Worm (Caenorhabditis elegans) whole organism, L4 larva: Measurements from ENCODE around the gene nck-1.

Experiments used
- F10B5.3 ChIP-seq: sonication (generic microtip); optimal IDR thresholded peaks from 2 replicates; lab custom pipeline; 2016; ENCODE audit warnings: mild to moderate bottlenecking, missing genetic modification characterization, missing compliant biosample characterization
- F37D6.2 ChIP-seq: sonication (generic microtip); optimal IDR thresholded peaks from 2 replicates; lab custom pipeline; 2016; ENCODE audit warnings: mild to moderate bottlenecking, missing genetic modification characterization, missing compliant biosample characterization
- F44E2.7 ChIP-seq: fragments of 200-800 bp; sonication (Bioruptor generic); IDR thresholded peaks from 2 replicates; pipeline ENCODE4 v2.1.2; 2022; ENCODE audit warnings: missing genetic modification characterization, missing compliant biosample characterization
- T26A8.4 ChIP-seq: fragments of 200-800 bp; sonication (Bioruptor generic); IDR thresholded peaks from 2 replicates; pipeline ENCODE4 v1.3.6; 2022; ENCODE audit warnings: missing genetic modification characterization, missing compliant biosample characterization
- ZK337.2 ChIP-seq: fragments of 200-800 bp; sonication (Bioruptor generic); IDR thresholded peaks from 2 replicates; pipeline ENCODE4 v1.3.6; 2022; ENCODE audit warnings: missing genetic modification reagents, missing genetic modification characterization, missing compliant biosample characterization
- ZK546.5 ChIP-seq, 2 experiments: sonication (generic microtip); optimal IDR thresholded peaks; 2 replicates each; lab custom pipeline; 2017; ENCODE audit warnings: missing biosample characterization in 2 of 2, missing genetic modification characterization in 2 of 2
- aha-1 ChIP-seq: fragments of 150-350 bp; peaks from one replicate; lab custom pipeline; 2014; ENCODE audit warnings: missing biosample characterization, missing genetic modification characterization
- aly-2 ChIP-seq: sonication (generic microtip); optimal IDR thresholded peaks from 2 replicates; lab custom pipeline; 2018; ENCODE audit warnings: missing biosample characterization, missing genetic modification characterization
- ama-1 ChIP-seq: fragments of 150-350 bp; optimal IDR thresholded peaks from 2 replicates; lab custom pipeline; 2014; ENCODE audit warnings: inconsistent platforms, mixed read lengths
- arid-1 ChIP-seq: fragments of 200-800 bp; sonication (Bioruptor generic); conservative IDR thresholded peaks from 2 replicates; pipeline ENCODE4 v1.3.6; 2022; ENCODE audit warnings: missing genetic modification reagents, missing genetic modification characterization, missing compliant biosample characterization
- ceh-20 ChIP-seq: fragments of 200-800 bp; sonication (Bioruptor generic); IDR thresholded peaks from 2 replicates; pipeline ENCODE4 v1.3.6; 2022; ENCODE audit warnings: missing genetic modification reagents, missing genetic modification characterization, missing compliant biosample characterization
- ctbp-1 ChIP-seq: fragments of 200-800 bp; sonication (Bioruptor generic); IDR thresholded peaks from 2 replicates; pipeline ENCODE4 v1.3.6; 2022; ENCODE audit warnings: missing genetic modification reagents, missing genetic modification characterization, missing compliant biosample characterization
- daf-16 ChIP-seq, 3 experiments: sonication (generic microtip); optimal IDR thresholded peaks; 2 replicates each; lab custom pipeline; 2016 to 2017; ENCODE audit warnings: missing genetic modification characterization in 3 of 3, missing genetic modification reagents in 3 of 3, mild to moderate bottlenecking in 2 of 3, missing compliant biosample characterization in 2 of 3, missing biosample characterization in 1 of 3, moderate library complexity in 1 of 3
- daf-19 ChIP-seq: fragments of 200-800 bp; sonication (Bioruptor generic); conservative IDR thresholded peaks from 2 replicates; pipeline ENCODE4 v1.3.6; 2022; ENCODE audit warnings: missing genetic modification characterization, missing compliant biosample characterization
- dmd-9 ChIP-seq: fragments of 200-800 bp; sonication (Bioruptor generic); IDR thresholded peaks from 2 replicates; pipeline ENCODE4 v1.3.6; 2022; ENCODE audit warnings: missing genetic modification reagents, missing genetic modification characterization, missing compliant biosample characterization
- egl-43 ChIP-seq: fragments of 200-800 bp; sonication (Bioruptor generic); IDR thresholded peaks from 2 replicates; pipeline ENCODE4 v1.3.6; 2022; ENCODE audit warnings: missing genetic modification reagents, missing genetic modification characterization, missing compliant biosample characterization
- gei-8 ChIP-seq: fragments of 200-800 bp; sonication (Bioruptor generic); optimal IDR thresholded peaks from 2 replicates; lab custom pipeline; 2018; ENCODE audit warnings: mild to moderate bottlenecking, missing genetic modification characterization, missing compliant biosample characterization
- jun-1 ChIP-seq: fragments of 150-350 bp; optimal IDR thresholded peaks from 2 replicates; lab custom pipeline; 2014; ENCODE audit warnings: missing biosample characterization, missing genetic modification reagents, missing genetic modification characterization
- lin-1 ChIP-seq: fragments of 200-800 bp; sonication (Bioruptor generic); IDR thresholded peaks from 2 replicates; pipeline ENCODE4 v1.3.6; 2022; ENCODE audit warnings: missing genetic modification reagents, missing genetic modification characterization, missing compliant biosample characterization
- lin-38 ChIP-seq: fragments of 200-800 bp; sonication (Bioruptor generic); IDR thresholded peaks from 2 replicates; pipeline ENCODE4 v1.3.6; 2022; ENCODE audit warnings: missing genetic modification reagents, missing genetic modification characterization, missing compliant biosample characterization
- lir-3 ChIP-seq: sonication (generic microtip); optimal IDR thresholded peaks from 2 replicates; lab custom pipeline; 2016; ENCODE audit warnings: mild to moderate bottlenecking, missing genetic modification characterization, missing compliant biosample characterization
- lsy-2 ChIP-seq, 2 experiments: fragments of 150-350 bp in 1 of 2; sonication (generic microtip) in 1 of 2; optimal IDR thresholded peaks; 2 replicates each; lab custom pipeline; 2014 to 2017; ENCODE audit warnings: missing biosample characterization in 2 of 2, missing genetic modification characterization in 2 of 2
- madf-5 ChIP-seq, 2 experiments: fragments of 200-800 bp; sonication (Bioruptor generic); IDR thresholded peaks; 2 replicates each; pipeline ENCODE4 v1.3.6; 2022; ENCODE audit warnings: missing compliant biosample characterization in 2 of 2, missing genetic modification characterization in 2 of 2
- mdl-1 ChIP-seq, 2 experiments: fragments of 150-350 bp in 1 of 2; sonication (generic microtip) in 1 of 2; optimal IDR thresholded peaks; 2 replicates each; lab custom pipeline; 2014 to 2017; ENCODE audit warnings: missing biosample characterization in 2 of 2, missing genetic modification characterization in 2 of 2
- mdt-29 ChIP-seq: fragments of 200-800 bp; sonication (Bioruptor generic); IDR thresholded peaks from 2 replicates; pipeline ENCODE4 v1.3.6; 2022; ENCODE audit warnings: missing genetic modification reagents, missing genetic modification characterization, missing compliant biosample characterization
- mep-1 ChIP-seq: fragments of 150-350 bp; sonication (generic microtip); optimal IDR thresholded peaks from 3 replicates; lab custom pipeline; 2014; ENCODE audit warnings: missing biosample characterization, missing genetic modification characterization
- mxl-2 ChIP-seq: fragments of 200-800 bp; sonication (Bioruptor generic); conservative IDR thresholded peaks from 2 replicates; pipeline ENCODE4 v1.3.6; 2022; ENCODE audit warnings: missing genetic modification reagents, missing genetic modification characterization, missing compliant biosample characterization
- nhr-102 ChIP-seq: sonication (generic microtip); optimal IDR thresholded peaks from 2 replicates; lab custom pipeline; 2016; ENCODE audit warnings: mild to moderate bottlenecking, missing genetic modification characterization, moderate library complexity, missing compliant biosample characterization
- nhr-25 ChIP-seq: sonication (generic microtip); optimal IDR thresholded peaks from 2 replicates; lab custom pipeline; 2017; ENCODE audit warnings: missing genetic modification characterization, mild to moderate bottlenecking, missing compliant biosample characterization, antibody characterized with exemption, moderate library complexity, borderline replicate concordance; ENCODE audit not compliant: insufficient read depth
- nhr-28 ChIP-seq: fragments of 150-350 bp; optimal IDR thresholded peaks from 2 replicates; lab custom pipeline; 2014; ENCODE audit warnings: missing biosample characterization, missing genetic modification characterization
- nhr-41 ChIP-seq: fragments of 200-800 bp; sonication (Bioruptor generic); IDR thresholded peaks from 2 replicates; pipeline ENCODE4 v1.3.6; 2022; ENCODE audit warnings: missing genetic modification reagents, missing genetic modification characterization, missing compliant biosample characterization
- nhr-48 ChIP-seq: sonication (generic microtip); optimal IDR thresholded peaks from 2 replicates; lab custom pipeline; 2016; ENCODE audit warnings: mild to moderate bottlenecking, missing genetic modification characterization, missing compliant biosample characterization
- pha-4 ChIP-seq, 2 experiments: fragments of 150-350 bp in 1 of 2; fragments of 200-800 bp in 1 of 2; sonication (Bioruptor generic) in 1 of 2; IDR thresholded peaks in 1 of 2; optimal IDR thresholded peaks in 1 of 2; 2 replicates each; pipeline versions ENCODE4 v1.3.6 to Lab custom; 2014 to 2022; ENCODE audit warnings: missing genetic modification characterization in 2 of 2, missing genetic modification reagents in 2 of 2, missing biosample characterization in 1 of 2, missing compliant biosample characterization in 1 of 2
- pqm-1 ChIP-seq: sonication (generic microtip); optimal IDR thresholded peaks from 2 replicates; lab custom pipeline; 2017; ENCODE audit warnings: missing biosample characterization, missing genetic modification characterization
- saeg-2 ChIP-seq: fragments of 200-800 bp; sonication (Bioruptor generic); IDR thresholded peaks from 2 replicates; pipeline ENCODE4 v1.3.6; 2022; ENCODE audit warnings: missing genetic modification reagents, missing genetic modification characterization, missing compliant biosample characterization
- set-16 ChIP-seq: fragments of 200-800 bp; sonication (Bioruptor generic); IDR thresholded peaks from 2 replicates; pipeline ENCODE4 v1.3.6; 2022; ENCODE audit warnings: missing genetic modification reagents, missing genetic modification characterization, missing compliant biosample characterization
- snpc-1.2 ChIP-seq: fragments of 200-800 bp; sonication (Bioruptor generic); IDR thresholded peaks from 2 replicates; pipeline ENCODE4 v1.3.6; 2022; ENCODE audit warnings: missing genetic modification reagents, missing genetic modification characterization, missing compliant biosample characterization
- spr-1 ChIP-seq: sonication (generic microtip); optimal IDR thresholded peaks from 2 replicates; lab custom pipeline; 2016; ENCODE audit warnings: mild to moderate bottlenecking, missing genetic modification characterization, missing compliant biosample characterization
- unc-39 ChIP-seq: sonication (generic microtip); optimal IDR thresholded peaks from 2 replicates; lab custom pipeline; 2017; ENCODE audit warnings: missing biosample characterization, missing genetic modification characterization
- zfp-3 ChIP-seq: fragments of 200-800 bp; sonication (Bioruptor generic); conservative IDR thresholded peaks from 2 replicates; pipeline ENCODE4 v1.3.6; 2022; ENCODE audit warnings: missing genetic modification reagents, missing genetic modification characterization, missing compliant biosample characterization
- zip-2 ChIP-seq: fragments of 150-350 bp; optimal IDR thresholded peaks from 2 replicates; lab custom pipeline; 2014; ENCODE audit warnings: missing biosample characterization, missing genetic modification characterization

The nck-1 gene

ce11 chrX:4154784-4155183, 1.5 kb upstream of the nck-1 start:
- TF ChIP-seq ZK546.5 (tag; optimal IDR thresholded peaks at IDR 0.05; lab: Kevin White, UChicago) (no peak), ceh-20 (0 out of 2 replicates have a peak, but pooled peaks have one; percentile 24), mep-1 (tag; lab: Kevin White, UChicago) (peak; percentile 17)
- TF ChIP-seq, all 104 proteins: peak for 2

ce11 chrX:4151206-4151605, 2.0 kb downstream of the nck-1 start:
- TF ChIP-seq ctbp-1 (GFP tag; lab: Robert Waterston, UW) (no peak), nhr-48 (tag; lab: Kevin White, UChicago) (no peak), nhr-28 (tag; lab: Kevin White, UChicago) (peak; percentile 25), set-16 (GFP tag; lab: Robert Waterston, UW) (0 out of 2 replicates have a peak, but pooled peaks have one; percentile 14), aha-1 (tag; lab: Kevin White, UChicago) (peak; percentile 82), jun-1 (no peak), egl-43 (0 out of 2 replicates have a peak, but pooled peaks have one; percentile 53)

ce11 chrX:4148449-4149031, 4.7 kb downstream of the nck-1 start:
- no peak for TF ChIP-seq daf-16 (GFP tag; optimal IDR thresholded peaks at IDR 0.05; lab: Kevin White, UChicago)
- peak; percentile 22 for TF ChIP-seq daf-16 (tag; optimal IDR thresholded peaks at IDR 0.05; lab: Kevin White, UChicago)
- TF ChIP-seq gei-8 (GFP tag; lab: Kevin White, UChicago): peak; percentile 6
- 0 out of 2 replicates have a peak, but pooled peaks have one; percentile 6 for TF ChIP-seq snpc-1.2 (GFP tag; lab: Robert Waterston, UW)
- 0 out of 2 replicates have a peak, but pooled peaks have one; percentile 16 for TF ChIP-seq saeg-2 (GFP tag; lab: Robert Waterston, UW)
- TF ChIP-seq F44E2.7 (GFP tag; lab: Robert Waterston, UW): 0 out of 2 replicates have a peak, but pooled peaks have one; percentile 53
- TF ChIP-seq F37D6.2 (tag; lab: Kevin White, UChicago): peak; percentile 1
- peak; percentile 23 for TF ChIP-seq nhr-25 (tag; lab: Kevin White, UChicago)
- TF ChIP-seq zfp-3: peak; percentile 23; the same call in 1 of the 2 replicates
- TF ChIP-seq T26A8.4 (GFP tag; lab: Robert Waterston, UW): peak; percentile 35
- peak; percentile 10; the same call in 1 of the 2 replicates for TF ChIP-seq lin-1 (GFP tag; lab: Robert Waterston, UW)
- TF ChIP-seq nhr-41 (GFP tag; lab: Robert Waterston, UW): 0 out of 2 replicates have a peak, but pooled peaks have one; percentile 8
- TF ChIP-seq aha-1 (tag; lab: Kevin White, UChicago): peak; percentile 94
- no peak; the same call in none of the 2 replicates for TF ChIP-seq lin-38 (GFP tag; lab: Robert Waterston, UW)
- TF ChIP-seq pqm-1 (tag; lab: Kevin White, UChicago): no peak
- TF ChIP-seq dmd-9 (GFP tag; lab: Robert Waterston, UW): 0 out of 2 replicates have a peak, but pooled peaks have one; percentile 1
- peak; percentile 34 for TF ChIP-seq nhr-102 (tag; lab: Kevin White, UChicago)
- no peak for TF ChIP-seq unc-39
- TF ChIP-seq pha-4 (GFP tag; IDR thresholded peaks at IDR 0.05; lab: Robert Waterston, UW): 0 out of 2 replicates have a peak, but pooled peaks have one; percentile 4
- no peak for TF ChIP-seq pha-4 (tag; optimal IDR thresholded peaks at IDR 0.05; lab: Kevin White, UChicago)
- TF ChIP-seq zip-2: peak; percentile 11
- TF ChIP-seq ama-1 (lab: Kevin White, UChicago): no peak

ce11 chrX:4147600-4148448, 5.4 kb downstream of the nck-1 start:
- TF ChIP-seq ZK546.5 (tag; optimal IDR thresholded peaks at IDR 0.05; lab: Kevin White, UChicago) (no peak), zfp-3 (peak; percentile 82), arid-1 (GFP tag; lab: Robert Waterston, UW) (0 out of 2 replicates have a peak, but pooled peaks have one; percentile 53), ZK337.2 (GFP tag; lab: Robert Waterston, UW) (no peak; the same call in 1 of the 2 replicates), madf-5 (GFP tag; IDR thresholded peaks at IDR 0.05; lab: Robert Waterston, UW) (peak in 1 of 2 experiments; percentile 22; a peak in 1 of 4 replicates), daf-19 (GFP tag; lab: Robert Waterston, UW) (no peak), lin-1 (GFP tag; lab: Robert Waterston, UW) (peak; percentile 37; the same call in 1 of the 2 replicates), lir-3 (tag; lab: Kevin White, UChicago) (no peak), aly-2 (tag; lab: Kevin White, UChicago) (no peak), mdl-1 (tag; optimal IDR thresholded peaks at IDR 0.05; lab: Kevin White, UChicago) (no peak), mdt-29 (GFP tag; lab: Robert Waterston, UW) (peak; percentile 48), mxl-2 (GFP tag; lab: Robert Waterston, UW) (no peak), spr-1 (tag; lab: Kevin White, UChicago) (no peak), F10B5.3 (tag; lab: Kevin White, UChicago) (no peak), nhr-48 (tag; lab: Kevin White, UChicago) (peak; percentile 15), lsy-2 (tag; optimal IDR thresholded peaks at IDR 0.05; lab: Kevin White, UChicago) (peak in 1 of 2 experiments; percentile 52)
